Fruit fly (Drosophila melanogaster): ENCODE data around the gene CG15169.

The CG15169 gene

DNA sequence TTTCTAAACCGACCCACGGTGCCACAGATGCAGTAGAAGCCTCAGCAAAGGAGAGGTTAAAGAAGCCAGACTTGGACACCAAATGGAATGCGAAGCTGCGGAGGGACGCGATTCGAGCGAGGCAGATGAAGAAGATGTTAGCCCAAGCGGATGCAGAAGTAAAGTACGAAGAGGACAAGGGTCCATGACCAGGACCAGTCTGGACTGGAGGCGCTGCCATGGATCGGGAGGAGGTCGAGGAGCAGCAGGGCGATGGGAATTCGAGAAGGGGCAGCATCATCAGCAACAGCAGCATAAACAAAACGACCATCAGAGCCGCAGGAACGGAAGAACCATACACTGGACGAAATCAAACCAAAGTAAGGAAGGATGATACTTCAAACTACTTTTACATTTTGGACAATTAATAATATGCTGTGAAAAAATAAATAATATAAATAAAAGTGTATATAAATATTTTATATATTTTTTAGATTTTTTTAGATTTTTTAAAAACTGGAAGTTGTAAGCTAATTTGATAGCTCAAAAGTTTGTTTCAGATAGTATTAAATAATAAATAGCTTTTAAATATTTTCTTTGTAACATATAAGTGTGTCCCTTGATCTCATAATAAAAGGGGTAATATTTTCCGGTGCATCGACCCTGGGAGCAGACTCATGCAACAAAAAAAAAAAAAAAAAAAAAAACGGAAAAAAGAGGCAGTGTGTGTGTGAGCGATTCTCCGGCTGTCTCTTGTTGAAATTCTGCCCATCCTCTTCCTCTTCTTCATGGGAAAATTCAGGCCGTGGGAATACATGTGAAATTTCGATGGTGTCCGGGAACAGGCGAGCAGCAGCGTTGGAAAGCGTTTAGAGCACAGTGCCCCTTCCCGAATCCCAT, 43.9 kb upstream of the CG15169 start (continued):
- TF ChIP-seq tap (tag; optimal IDR thresholded peaks at IDR 0.05) (peak; percentile 37), B-H2 (GFP tag; optimal IDR thresholded peaks at IDR 0.05) (no peak), CG14441 (GFP tag; IDR thresholded peaks at IDR 0.05) (no peak), grau (tag; optimal IDR thresholded peaks at IDR 0.05) (peak; percentile 45), unpg (GFP tag; optimal IDR thresholded peaks at IDR 0.05) (peak; percentile 44), CG31365 (tag; optimal IDR thresholded peaks at IDR 0.05) (no peak), ERR (GFP tag; optimal IDR thresholded peaks at IDR 0.05) (no peak), Hey (tag; optimal IDR thresholded peaks at IDR 0.05) (no peak), tgo (GFP tag; IDR thresholded peaks at IDR 0.05) (no peak), CG10979 (tag; optimal IDR thresholded peaks at IDR 0.05) (peak; percentile 70), lbe (GFP tag; optimal IDR thresholded peaks at IDR 0.05) (peak; percentile 58), CG9727 (GFP tag; optimal IDR thresholded peaks at IDR 0.05) (peak; percentile 52), Xrp1 (GFP tag; IDR thresholded peaks at IDR 0.05) (peak; percentile 51; the same call in 1 of the 2 replicates), phol (tag; optimal IDR thresholded peaks at IDR 0.05) (peak; percentile 57), Blimp-1 (GFP tag; optimal IDR thresholded peaks at IDR 0.05) (peak; percentile 50), Sox102F (GFP tag; optimal IDR thresholded peaks at IDR 0.05) (peak; percentile 43), jigr1 (GFP tag; IDR thresholded peaks at IDR 0.05) (no peak), CG7839 (tag; optimal IDR thresholded peaks at IDR 0.05) (peak; percentile 46), CG4730 (GFP tag; IDR thresholded peaks at IDR 0.05) (no peak), CG4424 (GFP tag; optimal IDR thresholded peaks at IDR 0.05) (peak; percentile 35), CG16815 (GFP tag; optimal IDR thresholded peaks at IDR 0.05) (peak; percentile 7), tup (GFP tag; optimal IDR thresholded peaks at IDR 0.05) (no peak), CG32767 (GFP tag; IDR thresholded peaks at IDR 0.05) (no peak), CG7745 (tag; optimal IDR thresholded peaks at IDR 0.05) (no peak), CG4854 (GFP tag; optimal IDR thresholded peaks at IDR 0.05) (no peak), dmrt11E (tag; optimal IDR thresholded peaks at IDR 0.05) (peak; percentile 83), Chrac-16 (GFP tag; optimal IDR thresholded peaks at IDR 0.05) (no peak), otp (GFP tag; IDR thresholded peaks at IDR 0.05) (no peak), nmo (GFP tag; optimal IDR thresholded peaks at IDR 0.05) (peak; percentile 48), C15 (GFP tag; IDR thresholded peaks at IDR 0.05) (no peak), CG31224 (GFP tag; IDR thresholded peaks at IDR 0.05) (peak; percentile 93), lola (GFP tag; optimal IDR thresholded peaks at IDR 0.05) (peak in 1 of 3 experiments; percentile 68), sqz (GFP tag; optimal IDR thresholded peaks at IDR 0.05) (peak; percentile 20), CG2678 (tag; optimal IDR thresholded peaks at IDR 0.05) (peak; percentile 36), ATbp (GFP tag; optimal IDR thresholded peaks at IDR 0.05) (peak; percentile 2), Sry-β (GFP tag; optimal IDR thresholded peaks at IDR 0.05) (no peak), al (GFP tag; IDR thresholded peaks at IDR 0.05) (no peak), CG3838 (GFP tag; optimal IDR thresholded peaks at IDR 0.05) (no peak), oc (tag; optimal IDR thresholded peaks at IDR 0.05) (no peak), sim (GFP tag; IDR thresholded peaks at IDR 0.05) (no peak), esg (GFP tag; conservative IDR thresholded peaks at IDR 0.05) (no peak), kni (GFP tag; optimal IDR thresholded peaks at IDR 0.05) (no peak), dysf (GFP tag; IDR thresholded peaks at IDR 0.05) (0 out of 3 replicates have a peak, but pooled peaks have one; percentile 20), usp (GFP tag; optimal IDR thresholded peaks at IDR 0.05) (no peak), BEAF-32 (GFP tag; optimal IDR thresholded peaks at IDR 0.05) (no peak), D19A (tag; optimal IDR thresholded peaks at IDR 0.05) (peak; percentile 43), CG17385 (GFP tag; optimal IDR thresholded peaks at IDR 0.05) (peak; percentile 77)

All from whole organism, embryonic.